Worm (Caenorhabditis elegans) whole organism, L1 larva: Measurements from ENCODE around the gene stc-1.
A peak's percentile ranks its signal among the peaks of the same experiment; 100 is the strongest.

Source experiments
- C16A3.4 ChIP-seq: fragments of 150-350 bp; optimal IDR thresholded peaks from 2 replicates; lab custom pipeline; 2014; ENCODE audit warnings: missing biosample characterization, missing genetic modification characterization
- C34B4.2 ChIP-seq: sonication (generic microtip); optimal IDR thresholded peaks from 2 replicates; lab custom pipeline; 2017; ENCODE audit warnings: mild to moderate bottlenecking, missing genetic modification characterization, missing compliant biosample characterization
- alr-1 ChIP-seq: fragments of 200-800 bp; sonication (Bioruptor generic); optimal IDR thresholded peaks from 2 replicates; lab custom pipeline; 2018; ENCODE audit warnings: borderline replicate concordance, mild to moderate bottlenecking, missing genetic modification characterization, missing compliant biosample characterization
- aly-2 ChIP-seq: fragments of 150-350 bp; optimal IDR thresholded peaks from 2 replicates; lab custom pipeline; 2014; ENCODE audit warnings: missing biosample characterization, missing genetic modification characterization
- blmp-1 ChIP-seq: fragments of 150-350 bp; optimal IDR thresholded peaks from 2 replicates; lab custom pipeline; 2014; ENCODE audit warnings: missing biosample characterization, missing genetic modification characterization
- ceh-8 ChIP-seq: fragments of 200-800 bp; sonication (Bioruptor generic); optimal IDR thresholded peaks from 2 replicates; lab custom pipeline; 2018; ENCODE audit warnings: mild to moderate bottlenecking, missing genetic modification characterization, moderate library complexity, missing compliant biosample characterization
- ceh-88 ChIP-seq: fragments of 200-800 bp; sonication (Bioruptor generic); IDR thresholded peaks from 2 replicates; pipeline ENCODE4 v1.3.6; 2022; ENCODE audit warnings: missing genetic modification characterization, missing compliant biosample characterization
- efl-1 ChIP-seq, 4 experiments: fragments of 150-350 bp; optimal IDR thresholded peaks in 3 of 4; peaks in 1 of 4; 1 replicate in 1 of 4; 2 replicates in 3 of 4; lab custom pipeline; 2014; ENCODE audit warnings: missing biosample characterization in 2 of 4, missing genetic modification characterization in 2 of 4, missing genetic modification reagents in 2 of 4
- egl-13 ChIP-seq: sonication (generic microtip); optimal IDR thresholded peaks from 2 replicates; lab custom pipeline; 2016; ENCODE audit warnings: missing genotype, missing genetic modification reagents, missing genetic modification characterization, missing compliant biosample characterization
- egl-27 ChIP-seq, 2 experiments: fragments of 150-350 bp in 1 of 2; sonication (generic microtip); optimal IDR thresholded peaks; 3 replicates each; lab custom pipeline; 2017 to 2018; ENCODE audit warnings: missing biosample characterization in 2 of 2, missing genetic modification characterization in 2 of 2, missing genetic modification reagents in 2 of 2
- elt-2 ChIP-seq: sonication (generic microtip); optimal IDR thresholded peaks from 2 replicates; lab custom pipeline; 2016; ENCODE audit warnings: missing genetic modification characterization, mild to moderate bottlenecking, inconsistent platforms, missing compliant biosample characterization, missing genetic modification reagents
- fkh-10 ChIP-seq: sonication (generic microtip); optimal IDR thresholded peaks from 2 replicates; lab custom pipeline; 2017; ENCODE audit warnings: missing biosample characterization, missing genetic modification reagents, missing genetic modification characterization
- fkh-8 ChIP-seq: sonication (generic microtip); optimal IDR thresholded peaks from 2 replicates; lab custom pipeline; 2016; ENCODE audit warnings: mild to moderate bottlenecking, missing genetic modification characterization, missing compliant biosample characterization
- fos-1 ChIP-seq: fragments of 150-350 bp; optimal IDR thresholded peaks from 2 replicates; lab custom pipeline; 2014; ENCODE audit warnings: missing biosample characterization, missing genetic modification characterization
- grh-1 ChIP-seq: fragments of 200-800 bp; sonication (Bioruptor generic); IDR thresholded peaks from 2 replicates; pipeline ENCODE4 v1.3.6; 2022; ENCODE audit warnings: missing genetic modification reagents, missing genetic modification characterization, missing compliant biosample characterization
- hlh-4 ChIP-seq: sonication (generic microtip); optimal IDR thresholded peaks from 2 replicates; lab custom pipeline; 2016; ENCODE audit warnings: mild to moderate bottlenecking, missing genetic modification characterization, missing compliant biosample characterization
- lin-35 ChIP-seq, 2 experiments: fragments of 150-350 bp; optimal IDR thresholded peaks; 2 replicates each; lab custom pipeline; 2014; ENCODE audit warnings: missing biosample characterization in 2 of 2, missing genetic modification characterization in 2 of 2, missing genetic modification reagents in 2 of 2
- lin-39 ChIP-seq: fragments of 150-350 bp; optimal IDR thresholded peaks from 2 replicates; lab custom pipeline; 2014; ENCODE audit warnings: missing biosample characterization, missing genetic modification reagents, missing genetic modification characterization
- lsy-2 ChIP-seq, 2 experiments: fragments of 150-350 bp; optimal IDR thresholded peaks; 2 replicates each; lab custom pipeline; 2014; ENCODE audit warnings: missing biosample characterization in 2 of 2, missing genetic modification characterization in 2 of 2
- mdl-1 ChIP-seq, 2 experiments: fragments of 150-350 bp; optimal IDR thresholded peaks; 2 replicates each; lab custom pipeline; 2014 to 2017; ENCODE audit warnings: missing biosample characterization in 2 of 2, missing genetic modification characterization in 2 of 2, inconsistent platforms in 1 of 2
- mep-1 ChIP-seq: fragments of 150-350 bp; optimal IDR thresholded peaks from 2 replicates; lab custom pipeline; 2014; ENCODE audit warnings: missing biosample characterization, missing genetic modification characterization
- nhr-19 ChIP-seq: fragments of 200-800 bp; sonication (Bioruptor generic); conservative IDR thresholded peaks from 2 replicates; pipeline ENCODE4 v1.3.6; 2022; ENCODE audit warnings: missing genetic modification characterization, missing compliant biosample characterization
- nhr-237 ChIP-seq: fragments of 150-350 bp; optimal IDR thresholded peaks from 2 replicates; lab custom pipeline; 2014; ENCODE audit warnings: missing biosample characterization, missing genetic modification characterization
- nhr-28 ChIP-seq: fragments of 150-350 bp; optimal IDR thresholded peaks from 2 replicates; lab custom pipeline; 2014; ENCODE audit warnings: missing biosample characterization, missing genetic modification characterization
- nhr-76 ChIP-seq: sonication (generic microtip); optimal IDR thresholded peaks from 2 replicates; lab custom pipeline; 2017; ENCODE audit warnings: missing biosample characterization, missing genetic modification characterization
- nhr-84 ChIP-seq: sonication (generic microtip); optimal IDR thresholded peaks from 2 replicates; lab custom pipeline; 2017; ENCODE audit warnings: missing biosample characterization, missing genetic modification characterization
- nhr-85 ChIP-seq: sonication (generic microtip); peaks from one replicate; lab custom pipeline; 2016; ENCODE audit warnings: missing genetic modification characterization, inconsistent platforms, missing compliant biosample characterization
- nhr-90 ChIP-seq: sonication (generic microtip); optimal IDR thresholded peaks from 2 replicates; lab custom pipeline; 2016; ENCODE audit warnings: mild to moderate bottlenecking, missing genetic modification characterization, missing compliant biosample characterization; ENCODE audit not compliant: poor library complexity
- pax-3 ChIP-seq: fragments of 200-800 bp; sonication (Bioruptor generic); optimal IDR thresholded peaks from 2 replicates; lab custom pipeline; 2018; ENCODE audit warnings: mild to moderate bottlenecking, missing genetic modification characterization, moderate library complexity, missing compliant biosample characterization
- rnt-1 ChIP-seq: sonication (generic microtip); optimal IDR thresholded peaks from 2 replicates; lab custom pipeline; 2016; ENCODE audit warnings: mild to moderate bottlenecking, missing genetic modification characterization, moderate library complexity, missing compliant biosample characterization
- skn-1 ChIP-seq: fragments of 150-350 bp; optimal IDR thresholded peaks from 2 replicates; lab custom pipeline; 2014; ENCODE audit warnings: missing biosample characterization, missing genetic modification characterization
- snpc-4 ChIP-seq: fragments of 150-350 bp; optimal IDR thresholded peaks from 2 replicates; lab custom pipeline; 2014; ENCODE audit warnings: missing biosample characterization, missing genetic modification characterization
- snu-23 ChIP-seq: sonication (generic microtip); optimal IDR thresholded peaks from 2 replicates; lab custom pipeline; 2016; ENCODE audit warnings: missing genetic modification characterization, missing compliant biosample characterization
- sup-37 ChIP-seq: fragments of 200-800 bp; sonication (Bioruptor generic); optimal IDR thresholded peaks from 2 replicates; lab custom pipeline; 2018; ENCODE audit warnings: mild to moderate bottlenecking, missing genetic modification characterization, missing compliant biosample characterization
- tbx-2 ChIP-seq: sonication (generic microtip); optimal IDR thresholded peaks from 2 replicates; lab custom pipeline; 2016; ENCODE audit warnings: missing genetic modification characterization, missing compliant biosample characterization
- unc-130 ChIP-seq: fragments of 150-350 bp; optimal IDR thresholded peaks from 2 replicates; lab custom pipeline; 2017; ENCODE audit warnings: missing biosample characterization, missing genetic modification characterization, inconsistent platforms
- unc-62 ChIP-seq: fragments of 150-350 bp; optimal IDR thresholded peaks from 2 replicates; lab custom pipeline; 2014; ENCODE audit warnings: missing biosample characterization, missing genetic modification reagents, missing genetic modification characterization
- vab-15 ChIP-seq: sonication (generic microtip); optimal IDR thresholded peaks from 2 replicates; lab custom pipeline; 2017; ENCODE audit warnings: missing genotype, mild to moderate bottlenecking, missing genetic modification characterization, missing compliant biosample characterization
- xbp-1 ChIP-seq: sonication (generic microtip); optimal IDR thresholded peaks from 2 replicates; lab custom pipeline; 2016; ENCODE audit warnings: missing genetic modification characterization, missing compliant biosample characterization
- zip-4 ChIP-seq: fragments of 200-800 bp; sonication (Bioruptor generic); optimal IDR thresholded peaks from 2 replicates; lab custom pipeline; 2018; ENCODE audit warnings: mild to moderate bottlenecking, missing genetic modification characterization, moderate library complexity, missing compliant biosample characterization
- ztf-11 ChIP-seq, 2 experiments: sonication (generic microtip); optimal IDR thresholded peaks; 2 replicates each; lab custom pipeline; 2016 to 2017; ENCODE audit warnings: missing genetic modification characterization in 2 of 2, missing biosample characterization in 1 of 2, missing compliant biosample characterization in 1 of 2
- ztf-4 ChIP-seq: fragments of 150-350 bp; optimal IDR thresholded peaks from 2 replicates; lab custom pipeline; 2014; ENCODE audit warnings: missing biosample characterization, missing genetic modification characterization

stc-1 gene

DNA sequence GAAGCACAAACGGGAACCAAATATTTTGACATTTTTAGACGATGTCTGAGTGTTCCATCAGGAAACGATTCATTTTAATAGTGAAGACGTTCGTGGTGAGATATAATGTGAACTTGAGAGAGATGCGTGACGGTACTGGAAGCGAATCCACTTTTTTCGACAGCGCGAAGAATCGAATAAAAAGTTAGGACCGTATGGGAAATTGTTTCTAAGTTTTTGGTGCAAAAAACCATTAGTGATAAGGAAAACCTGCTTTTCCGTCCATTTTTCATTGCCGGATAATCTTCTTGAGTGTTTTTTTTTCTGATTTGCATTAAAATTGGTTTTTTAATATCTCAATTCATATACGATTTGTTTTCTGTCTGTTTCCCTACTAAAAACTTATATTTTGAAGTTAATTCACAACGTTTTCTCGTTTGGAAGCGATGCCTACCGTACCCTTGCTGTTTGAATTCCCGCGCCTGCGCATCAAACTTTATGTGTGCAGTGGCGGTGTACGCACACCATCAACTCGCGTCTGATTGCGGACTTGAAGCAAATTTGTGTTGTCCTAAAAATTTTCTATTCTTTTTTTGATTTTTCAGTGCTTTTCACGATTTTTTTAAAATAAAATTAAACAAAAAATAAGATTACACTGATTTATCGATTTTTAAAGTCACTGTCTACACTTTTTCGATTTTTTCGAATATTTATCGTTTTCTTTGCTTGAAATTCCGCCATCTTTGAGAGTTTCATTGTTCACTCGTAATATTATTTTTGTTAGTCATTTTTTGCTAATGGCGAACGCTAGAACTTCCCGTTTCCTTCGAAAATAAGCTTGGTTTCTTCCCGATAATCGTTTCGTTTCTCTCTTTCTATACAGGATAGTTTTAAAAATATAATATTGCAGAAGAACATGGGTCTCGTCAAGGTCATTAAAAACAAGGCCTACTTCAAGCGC is 3.4 kb upstream of the stc-1 start, which contains the start of the genes col-38 and rpl-5 (continued):
- TF ChIP-seq unc-62 (no peak), zip-4 (GFP tag; lab: Kevin White, UChicago) (peak; percentile 47), snu-23 (GFP tag; lab: Kevin White, UChicago) (peak; percentile 95), nhr-84 (no peak), ceh-88 (GFP tag; lab: Robert Waterston, UW) (peak; percentile 79), lsy-2 (tag; optimal IDR thresholded peaks at IDR 0.05; lab: Kevin White, UChicago) (peak; percentile 97 to 99), snpc-4 (tag; lab: Kevin White, UChicago) (peak; percentile 86), nhr-85 (peak; percentile 91), hlh-4 (tag; lab: Kevin White, UChicago) (no peak), mep-1 (tag; lab: Kevin White, UChicago) (peak; percentile 98), xbp-1 (peak; percentile 95), egl-13 (tag; lab: Kevin White, UChicago) (peak; percentile 74), sup-37 (GFP tag; lab: Kevin White, UChicago) (no peak), ztf-11 (tag; optimal IDR thresholded peaks at IDR 0.05; lab: Kevin White, UChicago) (peak in 1 of 2 experiments; percentile 56), C16A3.4 (tag; lab: Kevin White, UChicago) (peak; percentile 96), vab-15 (tag; lab: Kevin White, UChicago) (peak; percentile 82), pax-3 (tag; lab: Kevin White, UChicago) (peak; percentile 82), blmp-1 (tag; lab: Kevin White, UChicago) (peak; percentile 86), alr-1 (tag; lab: Kevin White, UChicago) (no peak), nhr-28 (no peak), rnt-1 (tag; lab: Kevin White, UChicago) (peak; percentile 92), grh-1 (GFP tag; lab: Robert Waterston, UW) (peak; percentile 75), fkh-8 (tag; lab: Kevin White, UChicago) (peak; percentile 93), lin-39 (tag; lab: Kevin White, UChicago) (peak; percentile 47), mdl-1 (tag; optimal IDR thresholded peaks at IDR 0.05; lab: Kevin White, UChicago) (peak in 1 of 2 experiments; percentile 85), nhr-76 (tag; lab: Kevin White, UChicago) (no peak), ceh-8 (peak; percentile 60), fkh-10 (GFP tag; lab: Kevin White, UChicago) (peak; percentile 72), C34B4.2 (tag; lab: Kevin White, UChicago) (no peak), nhr-19 (GFP tag; lab: Robert Waterston, UW) (peak; percentile 88), elt-2 (tag; lab: Kevin White, UChicago) (peak; percentile 66), ztf-4 (tag; lab: Kevin White, UChicago) (peak; percentile 57), nhr-90 (tag; lab: Kevin White, UChicago) (peak; percentile 84), lin-35 (GFP tag; optimal IDR thresholded peaks at IDR 0.05; lab: Kevin White, UChicago) (peak; percentile 98 to 99)

DNA sequence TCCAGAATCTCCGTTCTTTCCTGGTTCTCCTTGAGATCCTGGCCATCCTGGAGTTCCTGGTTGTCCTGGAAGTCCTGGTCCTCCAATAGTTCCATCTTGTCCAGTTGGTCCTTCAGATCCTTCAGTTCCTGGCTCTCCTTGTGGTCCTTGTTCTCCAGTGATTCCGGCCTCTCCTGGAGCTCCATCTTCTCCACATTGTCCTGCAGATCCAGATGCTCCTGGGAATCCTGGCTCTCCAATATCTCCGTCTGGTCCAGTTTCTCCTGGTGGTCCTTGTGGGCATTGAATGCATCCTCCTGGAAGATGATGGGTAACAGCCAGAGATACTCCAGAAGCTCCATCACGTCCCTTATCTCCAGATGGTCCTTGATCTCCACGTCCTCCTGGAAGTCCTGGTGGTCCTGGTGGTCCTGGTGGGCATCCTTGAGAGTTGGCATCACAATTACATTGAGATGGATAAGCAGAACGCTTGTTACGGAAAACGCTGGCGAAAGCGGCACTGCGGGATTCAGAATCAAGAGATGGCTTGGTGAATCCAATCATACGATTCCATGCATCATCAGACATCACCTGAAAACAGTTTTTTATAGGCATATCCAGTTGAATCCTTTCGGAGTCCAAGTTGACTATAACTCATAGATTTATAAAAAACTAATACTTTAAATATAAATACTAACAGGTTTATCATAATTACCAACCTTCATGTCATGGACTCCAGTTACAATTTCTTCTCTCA is 2.5 kb upstream of the stc-1 start:
- TF ChIP-seq nhr-85 (no peak), unc-130 (no peak), tbx-2 (tag; lab: Kevin White, UChicago) (no peak), skn-1 (tag; lab: Kevin White, UChicago) (no peak), nhr-237 (no peak), efl-1 (optimal IDR thresholded peaks at IDR 0.05; lab: Kevin White, UChicago) (no peak), efl-1 (GFP tag; optimal IDR thresholded peaks at IDR 0.05 in 1 of 2; lab: Kevin White, UChicago) (no peak), xbp-1 (no peak), aly-2 (tag; lab: Kevin White, UChicago) (no peak), blmp-1 (tag; lab: Kevin White, UChicago) (no peak), egl-27 (tag; optimal IDR thresholded peaks at IDR 0.05; lab: Kevin White, UChicago) (no peak), fos-1 (tag; lab: Kevin White, UChicago) (no peak)
